Fruit fly (Drosophila melanogaster) whole organism, embryonic: ENCODE results near the gene Tnpo.

Experiments
- BEAF-32 ChIP-seq: fragments of 200-800 bp; sonication (Bioruptor generic); optimal IDR thresholded peaks from 3 replicates; lab custom pipeline; 2017; ENCODE audit warnings: missing biosample characterization, missing genetic modification characterization, mild to moderate bottlenecking, moderate library complexity, missing genetic modification reagents
- Blimp-1 ChIP-seq: fragments of 200-800 bp; sonication (Bioruptor generic); optimal IDR thresholded peaks from 3 replicates; lab custom pipeline; 2018; ENCODE audit warnings: missing biosample characterization, missing genetic modification characterization, mild to moderate bottlenecking, moderate library complexity, missing genetic modification reagents
- CG10209 ChIP-seq: fragments of 200-800 bp; sonication (Bioruptor generic); optimal IDR thresholded peaks from 3 replicates; lab custom pipeline; 2017; ENCODE audit warnings: missing biosample characterization, mild to moderate bottlenecking, missing genetic modification characterization, missing genetic modification reagents
- CG10267 ChIP-seq: fragments of 200-800 bp; sonication (Bioruptor generic); optimal IDR thresholded peaks from 2 replicates; lab custom pipeline; 2018; ENCODE audit warnings: missing biosample characterization, mild to moderate bottlenecking, missing genetic modification characterization, moderate library complexity
- CG10321 ChIP-seq: fragments of 200-800 bp; sonication (Bioruptor generic); IDR thresholded peaks from 2 replicates; pipeline ENCODE4 v1.3.6; 2022; ENCODE audit warnings: missing biosample characterization, missing genetic modification characterization
- CG12071 ChIP-seq: fragments of 200-800 bp; sonication (Bioruptor generic); optimal IDR thresholded peaks from 3 replicates; lab custom pipeline; 2018; ENCODE audit warnings: missing biosample characterization, mild to moderate bottlenecking, missing genetic modification characterization
- CG12769 ChIP-seq: fragments of 200-800 bp; sonication (Bioruptor generic); optimal IDR thresholded peaks from 2 replicates; lab custom pipeline; 2019; ENCODE audit warnings: missing biosample characterization, mild to moderate bottlenecking, missing genetic modification characterization, moderate library complexity
- CG13123 ChIP-seq: fragments of 200-800 bp; sonication (Bioruptor generic); optimal IDR thresholded peaks from 2 replicates; lab custom pipeline; 2016; ENCODE audit warnings: missing biosample characterization, missing genetic modification characterization
- CG13296 ChIP-seq: fragments of 200-800 bp; sonication (Bioruptor generic); optimal IDR thresholded peaks from 3 replicates; lab custom pipeline; 2018; ENCODE audit warnings: missing biosample characterization, mild to moderate bottlenecking, missing genetic modification characterization
- CG13624 ChIP-seq: fragments of 200-800 bp; sonication (Bioruptor generic); optimal IDR thresholded peaks from 2 replicates; lab custom pipeline; 2016; ENCODE audit warnings: missing biosample characterization, missing genetic modification characterization
- CG15479 ChIP-seq: fragments of 200-800 bp; sonication (Bioruptor generic); optimal IDR thresholded peaks from 3 replicates; lab custom pipeline; 2019; ENCODE audit warnings: missing biosample characterization, mild to moderate bottlenecking, missing genetic modification characterization, moderate library complexity
- CG15601 ChIP-seq: fragments of 200-800 bp; sonication (Bioruptor generic); optimal IDR thresholded peaks from 3 replicates; lab custom pipeline; 2019; ENCODE audit warnings: missing biosample characterization, mild to moderate bottlenecking, missing genetic modification characterization, moderate library complexity
- CG17802 ChIP-seq: fragments of 200-800 bp; sonication (Bioruptor generic); optimal IDR thresholded peaks from 2 replicates; lab custom pipeline; 2018; ENCODE audit warnings: missing biosample characterization, mild to moderate bottlenecking, missing genetic modification characterization, moderate library complexity
- CG32767 ChIP-seq: fragments of 200-800 bp; sonication (Bioruptor generic); IDR thresholded peaks from 2 replicates; pipeline ENCODE4 v1.3.6; 2022; ENCODE audit warnings: missing biosample characterization, missing genetic modification characterization
- CG3995 ChIP-seq: fragments of 200-800 bp; sonication (Bioruptor generic); optimal IDR thresholded peaks from 3 replicates; lab custom pipeline; 2016; ENCODE audit warnings: missing biosample characterization, missing genetic modification characterization
- CG4617 ChIP-seq: fragments of 200-800 bp; sonication (Bioruptor generic); optimal IDR thresholded peaks from 3 replicates; lab custom pipeline; 2016; ENCODE audit warnings: missing biosample characterization, missing genetic modification characterization, borderline replicate concordance
- CG4854 ChIP-seq: fragments of 200-800 bp; sonication (Bioruptor generic); optimal IDR thresholded peaks from 2 replicates; lab custom pipeline; 2016; ENCODE audit warnings: missing biosample characterization, missing genetic modification characterization, inconsistent platforms
- CG7786 ChIP-seq: fragments of 200-800 bp; sonication (Bioruptor generic); optimal IDR thresholded peaks from 2 replicates; lab custom pipeline; 2016; ENCODE audit warnings: missing biosample characterization, missing genetic modification characterization
- CG8281 ChIP-seq: fragments of 200-800 bp; sonication (Bioruptor generic); optimal IDR thresholded peaks from 2 replicates; lab custom pipeline; 2018; ENCODE audit warnings: missing biosample characterization, mild to moderate bottlenecking, missing genetic modification characterization, moderate library complexity
- D19B ChIP-seq: fragments of 200-800 bp; sonication (Bioruptor generic); optimal IDR thresholded peaks from 2 replicates; lab custom pipeline; 2017; ENCODE audit warnings: missing biosample characterization, mild to moderate bottlenecking, missing genetic modification characterization
- Fer1 ChIP-seq: fragments of 200-800 bp; sonication (Bioruptor generic); optimal IDR thresholded peaks from 2 replicates; lab custom pipeline; 2017; ENCODE audit warnings: missing biosample characterization, mild to moderate bottlenecking, missing genetic modification characterization
- GATAe ChIP-seq: fragments of 200-800 bp; sonication (Bioruptor generic); conservative IDR thresholded peaks from 2 replicates; pipeline ENCODE4 v1.3.6; 2022; ENCODE audit warnings: missing biosample characterization, missing genetic modification characterization
- Hr3 ChIP-seq: fragments of 200-800 bp; sonication (Bioruptor generic); optimal IDR thresholded peaks from 3 replicates; lab custom pipeline; 2016; ENCODE audit warnings: missing biosample characterization, missing genetic modification characterization
- Kr ChIP-seq: fragments of 200-800 bp; sonication (Bioruptor generic); optimal IDR thresholded peaks from 2 replicates; lab custom pipeline; 2017; ENCODE audit warnings: missing biosample characterization, mild to moderate bottlenecking, missing genetic modification characterization
- MBD-R2 ChIP-seq: fragments of 200-800 bp; sonication (Bioruptor generic); IDR thresholded peaks from 2 replicates; pipeline ENCODE4 v1.3.6; 2022; ENCODE audit warnings: missing biosample characterization, missing genetic modification characterization
- Mes4 ChIP-seq: fragments of 200-800 bp; sonication (Bioruptor generic); optimal IDR thresholded peaks from 2 replicates; lab custom pipeline; 2016; ENCODE audit warnings: missing biosample characterization, missing genetic modification characterization
- NK7.1 ChIP-seq: fragments of 200-800 bp; sonication (Bioruptor generic); optimal IDR thresholded peaks from 3 replicates; lab custom pipeline; 2016; ENCODE audit warnings: missing biosample characterization, missing genetic modification characterization
- Nf-YA ChIP-seq: fragments of 200-800 bp; sonication (Bioruptor generic); IDR thresholded peaks from 2 replicates; pipeline ENCODE4 v1.3.6; 2022; ENCODE audit warnings: missing biosample characterization, missing genetic modification characterization
- Oaz ChIP-seq: fragments of 200-800 bp; sonication (Bioruptor generic); IDR thresholded peaks from 2 replicates; pipeline ENCODE4 v1.3.6; 2022; ENCODE audit warnings: missing biosample characterization, missing genetic modification characterization
- abd-A ChIP-seq: fragments of 200-800 bp; sonication (Bioruptor generic); optimal IDR thresholded peaks from 3 replicates; lab custom pipeline; 2019; ENCODE audit warnings: missing biosample characterization, mild to moderate bottlenecking, missing genetic modification characterization, moderate library complexity
- aop ChIP-seq: fragments of 200-800 bp; sonication (Bioruptor generic); IDR thresholded peaks from 2 replicates; pipeline ENCODE4 v1.3.6; 2022; ENCODE audit warnings: missing biosample characterization, missing genetic modification characterization
- ase ChIP-seq: fragments of 200-800 bp; sonication (Bioruptor generic); IDR thresholded peaks from 3 replicates; pipeline ENCODE4 v1.3.6; 2022; ENCODE audit warnings: missing biosample characterization, missing genetic modification characterization
- bbx ChIP-seq: fragments of 200-800 bp; sonication (Bioruptor generic); IDR thresholded peaks from 2 replicates; pipeline ENCODE4 v1.3.6; 2022; ENCODE audit warnings: missing biosample characterization, missing genetic modification characterization; ENCODE audit not compliant: partially characterized antibody
- chm ChIP-seq: fragments of 200-800 bp; sonication (Bioruptor generic); IDR thresholded peaks from 2 replicates; pipeline ENCODE4 v1.3.6; 2022; ENCODE audit warnings: missing biosample characterization, missing genetic modification characterization
- da ChIP-seq: fragments of 200-800 bp; sonication (Bioruptor generic); optimal IDR thresholded peaks from 2 replicates; lab custom pipeline; 2016; ENCODE audit warnings: missing biosample characterization, missing genetic modification characterization
- dan ChIP-seq: fragments of 200-800 bp; sonication (Bioruptor generic); IDR thresholded peaks from 2 replicates; pipeline ENCODE4 v1.3.6; 2022; ENCODE audit warnings: missing biosample characterization, missing genetic modification characterization
- dimm ChIP-seq: fragments of 200-800 bp; sonication (Bioruptor generic); IDR thresholded peaks from 2 replicates; pipeline ENCODE4 v1.3.6; 2022; ENCODE audit warnings: missing biosample characterization, missing genetic modification characterization
- eyg ChIP-seq: fragments of 200-800 bp; sonication (Bioruptor generic); optimal IDR thresholded peaks from 3 replicates; lab custom pipeline; 2016; ENCODE audit warnings: missing biosample characterization, missing genetic modification characterization
- fd102C ChIP-seq: fragments of 200-800 bp; sonication (Bioruptor generic); optimal IDR thresholded peaks from 2 replicates; lab custom pipeline; 2018; ENCODE audit warnings: missing biosample characterization, mild to moderate bottlenecking, missing genetic modification characterization, moderate library complexity
- mam ChIP-seq: fragments of 200-800 bp; sonication (Bioruptor generic); optimal IDR thresholded peaks from 3 replicates; lab custom pipeline; 2016; ENCODE audit warnings: missing biosample characterization, missing genetic modification characterization
- org-1 ChIP-seq: fragments of 200-800 bp; sonication (Bioruptor generic); optimal IDR thresholded peaks from 2 replicates; lab custom pipeline; 2017; ENCODE audit warnings: missing biosample characterization, missing genetic modification characterization
- p53 ChIP-seq: fragments of 200-800 bp; sonication (Bioruptor generic); optimal IDR thresholded peaks from 2 replicates; lab custom pipeline; 2016; ENCODE audit warnings: missing biosample characterization, missing genetic modification characterization
- pfk ChIP-seq: fragments of 200-800 bp; sonication (Bioruptor generic); optimal IDR thresholded peaks from 2 replicates; lab custom pipeline; 2018; ENCODE audit warnings: missing biosample characterization, mild to moderate bottlenecking, missing genetic modification characterization, moderate library complexity
- pnt ChIP-seq: fragments of 200-800 bp; sonication (Bioruptor generic); optimal IDR thresholded peaks from 3 replicates; lab custom pipeline; 2016; ENCODE audit warnings: missing biosample characterization, missing genetic modification characterization
- psq ChIP-seq: fragments of 200-800 bp; sonication (Bioruptor generic); optimal IDR thresholded peaks from 2 replicates; lab custom pipeline; 2017; ENCODE audit warnings: missing biosample characterization, missing genetic modification characterization
- sc ChIP-seq, 3 experiments: fragments of >200 bp in 2 of 3; fragments of 200-800 bp in 1 of 3; sonication (Bioruptor generic) in 1 of 3; optimal IDR thresholded peaks; 2 replicates in 2 of 3; 3 replicates in 1 of 3; lab custom pipeline; 2017; ENCODE audit warnings: mild to moderate bottlenecking in 1 of 3, missing biosample characterization in 1 of 3, missing genetic modification characterization in 1 of 3, missing genetic modification reagents in 1 of 3
- sim ChIP-seq: fragments of 200-800 bp; sonication (Bioruptor generic); IDR thresholded peaks from 2 replicates; pipeline ENCODE4 v1.3.6; 2022; ENCODE audit warnings: missing biosample characterization, missing genetic modification characterization
- sima ChIP-seq: fragments of 200-800 bp; sonication (Bioruptor generic); optimal IDR thresholded peaks from 2 replicates; lab custom pipeline; 2016; ENCODE audit warnings: missing biosample characterization, missing genetic modification characterization
- so ChIP-seq: fragments of 200-800 bp; sonication (Bioruptor generic); IDR thresholded peaks from 3 replicates; pipeline ENCODE4 v1.3.6; 2022; ENCODE audit warnings: missing biosample characterization, missing genetic modification characterization
- wor ChIP-seq: fragments of 200-800 bp; sonication (Bioruptor generic); IDR thresholded peaks from 2 replicates; pipeline ENCODE4 v1.3.6; 2022; ENCODE audit warnings: missing biosample characterization, missing genetic modification characterization

Tnpo gene

DNA sequence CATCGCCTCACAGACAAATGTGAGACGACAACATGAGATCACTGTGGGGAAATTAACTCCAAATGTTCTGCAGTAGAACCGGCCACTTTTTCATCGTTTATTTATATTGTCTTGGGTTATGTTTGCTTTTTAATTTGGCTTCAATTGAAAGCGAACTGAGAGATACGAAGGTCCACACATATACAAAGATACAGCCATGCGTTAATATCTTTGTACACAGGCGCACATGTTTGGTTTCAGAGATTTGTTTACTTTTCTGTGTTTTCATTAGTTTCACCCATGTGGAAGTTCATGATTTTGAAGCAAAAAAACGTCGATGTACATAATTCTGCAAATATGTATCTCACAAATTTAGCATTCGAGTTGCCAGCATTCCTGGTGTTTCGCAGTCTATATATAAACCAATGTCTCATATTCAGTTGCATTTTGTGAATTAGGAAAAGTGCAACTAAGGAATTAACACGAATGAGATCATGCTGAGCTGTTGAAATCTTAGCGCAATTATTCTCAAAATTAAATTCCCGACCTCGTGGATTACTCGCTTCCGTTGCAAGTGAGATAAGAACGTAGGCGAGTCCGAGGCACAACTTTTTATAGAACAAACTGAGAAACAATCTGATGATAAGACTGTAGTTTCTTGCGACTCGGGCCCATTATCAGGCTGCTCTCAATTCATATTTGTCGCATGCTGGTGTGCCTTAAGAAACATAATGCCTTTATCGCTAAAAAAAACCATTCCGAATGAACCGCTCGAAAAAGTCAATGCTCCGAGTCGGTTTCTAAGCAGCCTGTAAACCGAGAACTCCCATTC is 22.9 kb downstream of the Tnpo start (continued):
- TF ChIP-seq D19B (GFP tag; lab: Kevin White, UChicago) (no peak), aop (GFP tag; lab: Robert Waterston, UW) (no peak), GATAe (no peak), abd-A (tag; lab: Kevin White, UChicago) (no peak), sim (GFP tag; lab: Robert Waterston, UW) (no peak), Nf-YA (GFP tag; lab: Robert Waterston, UW) (no peak), fd102C (GFP tag; lab: Kevin White, UChicago) (peak; percentile 60), Hr3 (GFP tag; lab: Kevin White, UChicago) (no peak), NK7.1 (GFP tag; lab: Kevin White, UChicago) (no peak), CG4617 (no peak), CG13296 (GFP tag; lab: Kevin White, UChicago) (no peak), mam (GFP tag; lab: Kevin White, UChicago) (no peak), CG12769 (no peak), Blimp-1 (no peak), wor (GFP tag; lab: Robert Waterston, UW) (no peak), CG32767 (GFP tag; lab: Robert Waterston, UW) (no peak), psq (GFP tag; lab: Kevin White, UChicago) (no peak), Fer1 (no peak), dan (no peak), CG13624 (GFP tag; lab: Kevin White, UChicago) (no peak), sima (GFP tag; lab: Kevin White, UChicago) (no peak), pnt (GFP tag; lab: Kevin White, UChicago) (no peak), Oaz (GFP tag; lab: Robert Waterston, UW) (no peak), CG7786 (GFP tag; lab: Kevin White, UChicago) (no peak), dimm (GFP tag; lab: Robert Waterston, UW) (no peak), so (GFP tag; lab: Robert Waterston, UW) (no peak), CG10209 (no peak), ase (GFP tag; lab: Robert Waterston, UW) (no peak), CG15479 (peak; percentile 66), CG12071 (GFP tag; lab: Kevin White, UChicago) (peak; percentile 78), eyg (GFP tag; lab: Kevin White, UChicago) (no peak), CG4854 (GFP tag; lab: Kevin White, UChicago) (no peak), org-1 (GFP tag; lab: Kevin White, UChicago) (peak; percentile 52), CG10321 (no peak), pfk (GFP tag; lab: Kevin White, UChicago) (peak; percentile 67), CG13123 (GFP tag; lab: Kevin White, UChicago) (no peak), p53 (no peak), sc (optimal IDR thresholded peaks at IDR 0.05; lab: Kevin White, UChicago) (no peak), sc (GFP tag; optimal IDR thresholded peaks at IDR 0.05; lab: Kevin White, UChicago) (no peak), CG10267 (tag; lab: Kevin White, UChicago) (no peak), bbx (GFP tag; lab: Robert Waterston, UW) (no peak), chm (GFP tag; lab: Robert Waterston, UW) (no peak), CG15601 (tag; lab: Kevin White, UChicago) (no peak), Kr (GFP tag; lab: Kevin White, UChicago) (peak; percentile 61), MBD-R2 (GFP tag; lab: Robert Waterston, UW) (no peak), Mes4 (GFP tag; lab: Kevin White, UChicago) (no peak), CG17802 (tag; lab: Kevin White, UChicago) (no peak), da (GFP tag; lab: Kevin White, UChicago) (no peak), BEAF-32 (GFP tag; lab: Kevin White, UChicago) (no peak), CG8281 (tag; lab: Kevin White, UChicago) (no peak), CG3995 (GFP tag; lab: Kevin White, UChicago) (no peak)
